Fruit fly (Drosophila melanogaster) whole organism, embryonic: ENCODE measurements around the gene Vm26Ab.

ENCODE experiments used
- BEAF-32 ChIP-seq: fragments of 200-800 bp; sonication (Bioruptor generic); optimal IDR thresholded peaks from 3 replicates; lab custom pipeline; 2017; ENCODE audit warnings: missing biosample characterization, missing genetic modification characterization, mild to moderate bottlenecking, moderate library complexity, missing genetic modification reagents
- BtbVII ChIP-seq: fragments of 200-800 bp; sonication (Bioruptor generic); optimal IDR thresholded peaks from 3 replicates; lab custom pipeline; 2017; ENCODE audit warnings: missing biosample characterization, mild to moderate bottlenecking, missing genetic modification characterization
- CG10147 ChIP-seq: fragments of 200-800 bp; sonication (Bioruptor generic); optimal IDR thresholded peaks from 2 replicates; lab custom pipeline; 2019; ENCODE audit warnings: missing biosample characterization, mild to moderate bottlenecking, missing genetic modification characterization, moderate library complexity
- CG10267 ChIP-seq: fragments of 200-800 bp; sonication (Bioruptor generic); optimal IDR thresholded peaks from 2 replicates; lab custom pipeline; 2018; ENCODE audit warnings: missing biosample characterization, mild to moderate bottlenecking, missing genetic modification characterization, moderate library complexity
- CG15011 ChIP-seq: fragments of 200-800 bp; sonication (Bioruptor generic); optimal IDR thresholded peaks from 3 replicates; lab custom pipeline; 2018; ENCODE audit warnings: missing biosample characterization, mild to moderate bottlenecking, missing genetic modification characterization
- CG1529 ChIP-seq: fragments of 200-800 bp; sonication (Bioruptor generic); optimal IDR thresholded peaks from 3 replicates; lab custom pipeline; 2018; ENCODE audit warnings: missing biosample characterization, missing genetic modification characterization
- CG15514 ChIP-seq: fragments of 200-800 bp; sonication (Bioruptor generic); optimal IDR thresholded peaks from 3 replicates; lab custom pipeline; 2017; ENCODE audit warnings: missing biosample characterization, missing genetic modification characterization, mild to moderate bottlenecking, moderate library complexity, missing genetic modification reagents
- CG15696 ChIP-seq: fragments of 200-800 bp; sonication (Bioruptor generic); optimal IDR thresholded peaks from 2 replicates; lab custom pipeline; 2019; ENCODE audit warnings: missing biosample characterization, mild to moderate bottlenecking, missing genetic modification characterization, moderate library complexity
- CG1603 ChIP-seq: fragments of 200-800 bp; sonication (Bioruptor generic); optimal IDR thresholded peaks from 2 replicates; lab custom pipeline; 2019; ENCODE audit warnings: missing biosample characterization, mild to moderate bottlenecking, missing genetic modification characterization, moderate library complexity
- CG17568 ChIP-seq: fragments of 200-800 bp; sonication (Bioruptor generic); optimal IDR thresholded peaks from 2 replicates; lab custom pipeline; 2018; ENCODE audit warnings: missing biosample characterization, mild to moderate bottlenecking, missing genetic modification characterization, moderate library complexity
- CG18011 ChIP-seq: fragments of 200-800 bp; sonication (Bioruptor generic); optimal IDR thresholded peaks from 2 replicates; lab custom pipeline; 2017; ENCODE audit warnings: missing biosample characterization, missing genetic modification characterization, mild to moderate bottlenecking, moderate library complexity, missing genotype
- CG2678 ChIP-seq: fragments of 200-800 bp; sonication (Bioruptor generic); optimal IDR thresholded peaks from 3 replicates; lab custom pipeline; 2019; ENCODE audit warnings: missing biosample characterization, mild to moderate bottlenecking, missing genetic modification characterization, moderate library complexity
- CG2712 ChIP-seq: fragments of 200-800 bp; optimal IDR thresholded peaks from 3 replicates; lab custom pipeline; 2019; ENCODE audit warnings: missing biosample characterization, mild to moderate bottlenecking, missing genetic modification characterization, moderate library complexity
- CG2875 ChIP-seq: fragments of 200-800 bp; sonication (Bioruptor generic); optimal IDR thresholded peaks from 2 replicates; lab custom pipeline; 2017; ENCODE audit warnings: missing biosample characterization, mild to moderate bottlenecking, missing genetic modification characterization, missing genetic modification reagents
- CG34224 ChIP-seq: fragments of 200-800 bp; sonication (Bioruptor generic); IDR thresholded peaks from 3 replicates; pipeline ENCODE4 v1.3.6; 2022; ENCODE audit warnings: missing biosample characterization, missing genetic modification characterization; ENCODE audit not compliant: partially characterized antibody
- CG7928 ChIP-seq: fragments of 200-800 bp; sonication (Bioruptor generic); optimal IDR thresholded peaks from 2 replicates; lab custom pipeline; 2017; ENCODE audit warnings: missing biosample characterization, mild to moderate bottlenecking, missing genetic modification characterization
- CG7987 ChIP-seq: fragments of 200-800 bp; sonication (Bioruptor generic); optimal IDR thresholded peaks from 2 replicates; lab custom pipeline; 2018; ENCODE audit warnings: missing biosample characterization, mild to moderate bottlenecking, missing genetic modification characterization, moderate library complexity
- CG8944 ChIP-seq: fragments of 200-800 bp; sonication (Bioruptor generic); optimal IDR thresholded peaks from 3 replicates; lab custom pipeline; 2016; ENCODE audit warnings: missing biosample characterization, missing genetic modification characterization
- CG9609 ChIP-seq: fragments of 200-800 bp; sonication (Bioruptor generic); optimal IDR thresholded peaks from 3 replicates; lab custom pipeline; 2016; ENCODE audit warnings: missing biosample characterization, missing genetic modification characterization
- D19A ChIP-seq: fragments of 200-800 bp; optimal IDR thresholded peaks from 3 replicates; lab custom pipeline; 2019; ENCODE audit warnings: missing biosample characterization, mild to moderate bottlenecking, missing genetic modification characterization, moderate library complexity
- Deaf1 ChIP-seq: fragments of 200-800 bp; optimal IDR thresholded peaks from 3 replicates; lab custom pipeline; 2019; ENCODE audit warnings: missing biosample characterization, mild to moderate bottlenecking, missing genetic modification characterization, moderate library complexity
- Drgx ChIP-seq: fragments of 200-800 bp; sonication (Bioruptor generic); IDR thresholded peaks from 2 replicates; pipeline ENCODE4 v1.3.6; 2022; ENCODE audit warnings: missing biosample characterization, missing genetic modification characterization
- Ets97D ChIP-seq: fragments of 200-800 bp; sonication (Bioruptor generic); optimal IDR thresholded peaks from 3 replicates; lab custom pipeline; 2016; ENCODE audit warnings: missing biosample characterization, missing genetic modification characterization
- Fer3 ChIP-seq: fragments of 200-800 bp; sonication (Bioruptor generic); optimal IDR thresholded peaks from 2 replicates; lab custom pipeline; 2018; ENCODE audit warnings: missing biosample characterization, mild to moderate bottlenecking, missing genetic modification characterization, moderate library complexity
- Hr3 ChIP-seq: fragments of 200-800 bp; sonication (Bioruptor generic); optimal IDR thresholded peaks from 3 replicates; lab custom pipeline; 2016; ENCODE audit warnings: missing biosample characterization, missing genetic modification characterization
- Max ChIP-seq: fragments of 200-800 bp; sonication (Bioruptor generic); optimal IDR thresholded peaks from 2 replicates; lab custom pipeline; 2016; ENCODE audit warnings: missing biosample characterization, mild to moderate bottlenecking, missing genetic modification characterization
- Myb ChIP-seq: fragments of 200-800 bp; sonication (Bioruptor generic); optimal IDR thresholded peaks from 2 replicates; lab custom pipeline; 2016; ENCODE audit warnings: missing biosample characterization, missing genetic modification characterization
- NfI ChIP-seq: fragments of 200-800 bp; sonication (Bioruptor generic); optimal IDR thresholded peaks from 3 replicates; lab custom pipeline; 2018; ENCODE audit warnings: missing biosample characterization, mild to moderate bottlenecking, missing genetic modification characterization, moderate library complexity
- Pdp1 ChIP-seq, 2 experiments: fragments of 200-800 bp; sonication (Bioruptor generic); optimal IDR thresholded peaks; 3 replicates each; lab custom pipeline; 2016; ENCODE audit warnings: missing biosample characterization in 2 of 2, missing genetic modification characterization in 2 of 2, mild to moderate bottlenecking in 1 of 2, moderate library complexity in 1 of 2
- Stat92E ChIP-seq, 3 experiments: fragments of >200 bp in 2 of 3; fragments of 200-800 bp in 1 of 3; sonication (Bioruptor generic) in 1 of 3; optimal IDR thresholded peaks; 2 replicates each; lab custom pipeline; 2017 to 2019; ENCODE audit warnings: missing biosample characterization in 3 of 3, missing genetic modification characterization in 3 of 3, mild to moderate bottlenecking in 1 of 3, moderate library complexity in 1 of 3
- abd-A ChIP-seq: fragments of 200-800 bp; sonication (Bioruptor generic); optimal IDR thresholded peaks from 3 replicates; lab custom pipeline; 2019; ENCODE audit warnings: missing biosample characterization, mild to moderate bottlenecking, missing genetic modification characterization, moderate library complexity
- bcd ChIP-seq: fragments of 200-800 bp; sonication (Bioruptor generic); optimal IDR thresholded peaks from 2 replicates; lab custom pipeline; 2017; ENCODE audit warnings: missing biosample characterization, mild to moderate bottlenecking, missing genetic modification characterization
- caup ChIP-seq: fragments of 200-800 bp; sonication (Bioruptor generic); optimal IDR thresholded peaks from 3 replicates; lab custom pipeline; 2017; ENCODE audit warnings: missing biosample characterization, mild to moderate bottlenecking, missing genetic modification characterization, moderate library complexity; ENCODE audit not compliant: severe bottlenecking
- dmrt99B ChIP-seq: fragments of 200-800 bp; sonication (Bioruptor generic); optimal IDR thresholded peaks from 2 replicates; lab custom pipeline; 2018; ENCODE audit warnings: missing biosample characterization, mild to moderate bottlenecking, missing genetic modification characterization, moderate library complexity
- grn ChIP-seq: fragments of 200-800 bp; sonication (Bioruptor generic); optimal IDR thresholded peaks from 3 replicates; lab custom pipeline; 2017; ENCODE audit warnings: missing biosample characterization, missing genetic modification characterization
- jing ChIP-seq: fragments of 200-800 bp; sonication (Bioruptor generic); optimal IDR thresholded peaks from 2 replicates; lab custom pipeline; 2018; ENCODE audit warnings: missing biosample characterization, mild to moderate bottlenecking, missing genetic modification characterization
- lab ChIP-seq: fragments of 200-800 bp; sonication (Bioruptor generic); optimal IDR thresholded peaks from 3 replicates; lab custom pipeline; 2017; ENCODE audit warnings: missing biosample characterization, missing genetic modification characterization, mild to moderate bottlenecking, moderate library complexity, missing genetic modification reagents
- lmd ChIP-seq: fragments of 200-800 bp; sonication (Bioruptor generic); IDR thresholded peaks from 2 replicates; pipeline ENCODE4 v1.3.6; 2022; ENCODE audit warnings: missing biosample characterization, missing genetic modification characterization
- org-1 ChIP-seq: fragments of 200-800 bp; sonication (Bioruptor generic); optimal IDR thresholded peaks from 2 replicates; lab custom pipeline; 2017; ENCODE audit warnings: missing biosample characterization, missing genetic modification characterization
- pita ChIP-seq: fragments of 200-800 bp; sonication (Bioruptor generic); optimal IDR thresholded peaks from 2 replicates; lab custom pipeline; 2017; ENCODE audit warnings: missing biosample characterization, mild to moderate bottlenecking, missing genetic modification characterization
- pzg ChIP-seq: fragments of 200-800 bp; sonication (Bioruptor generic); optimal IDR thresholded peaks from 3 replicates; lab custom pipeline; 2018; ENCODE audit warnings: missing biosample characterization, mild to moderate bottlenecking, missing genetic modification characterization, moderate library complexity
- run ChIP-seq: fragments of 200-800 bp; sonication (Bioruptor generic); optimal IDR thresholded peaks from 3 replicates; lab custom pipeline; 2018; ENCODE audit warnings: missing biosample characterization, mild to moderate bottlenecking, missing genetic modification characterization
- shn ChIP-seq: fragments of 200-800 bp; sonication (Bioruptor generic); optimal IDR thresholded peaks from 3 replicates; lab custom pipeline; 2016; ENCODE audit warnings: missing biosample characterization, missing genetic modification characterization
- vnd ChIP-seq: fragments of 200-800 bp; sonication (Bioruptor generic); IDR thresholded peaks from 3 replicates; pipeline ENCODE4 v1.3.6; 2022; ENCODE audit warnings: missing biosample characterization, missing genetic modification characterization; ENCODE audit not compliant: partially characterized antibody
- wek ChIP-seq: fragments of 200-800 bp; sonication (Bioruptor generic); optimal IDR thresholded peaks from 3 replicates; lab custom pipeline; 2018; ENCODE audit warnings: missing biosample characterization, mild to moderate bottlenecking, missing genetic modification characterization, moderate library complexity
- wor ChIP-seq: fragments of 200-800 bp; sonication (Bioruptor generic); IDR thresholded peaks from 2 replicates; pipeline ENCODE4 v1.3.6; 2022; ENCODE audit warnings: missing biosample characterization, missing genetic modification characterization

Gene Vm26Ab

dm6 chr2L:5981433-5982333 lies 24.9 kb downstream of the Vm26Ab start, which contains the start of gene eIF4A (continued):
- TF ChIP-seq CG17568 (GFP tag; lab: Kevin White, UChicago) (peak; percentile 47), CG9609 (peak; percentile 18), CG15011 (GFP tag; lab: Kevin White, UChicago) (peak; percentile 23), lab (GFP tag; lab: Kevin White, UChicago) (peak; percentile 18), Pdp1 (GFP tag; optimal IDR thresholded peaks at IDR 0.05; lab: Kevin White, UChicago) (peak in 1 of 2 experiments; percentile 40), Ets97D (GFP tag; lab: Kevin White, UChicago) (peak; percentile 96), BtbVII (GFP tag; lab: Kevin White, UChicago) (peak; percentile 16), CG7928 (GFP tag; lab: Kevin White, UChicago) (peak; percentile 96), bcd (peak; percentile 42), NfI (GFP tag; lab: Kevin White, UChicago) (peak; percentile 56), wor (GFP tag; lab: Robert Waterston, UW) (no peak), CG18011 (no peak), Fer3 (tag; lab: Kevin White, UChicago) (peak; percentile 48), run (no peak), grn (GFP tag; lab: Kevin White, UChicago) (no peak), Deaf1 (tag; lab: Kevin White, UChicago) (no peak), CG15696 (tag; lab: Kevin White, UChicago) (peak; percentile 12), pzg (GFP tag; lab: Kevin White, UChicago) (peak; percentile 71), wek (peak; percentile 38), CG2712 (tag; lab: Kevin White, UChicago) (peak; percentile 55), CG8944 (GFP tag; lab: Kevin White, UChicago) (no peak), CG15514 (GFP tag; lab: Kevin White, UChicago) (peak; percentile 41), pita (GFP tag; lab: Kevin White, UChicago) (peak; percentile 66), Stat92E (GFP tag; optimal IDR thresholded peaks at IDR 0.05; lab: Kevin White, UChicago) (peak in 1 of 3 experiments; percentile 2), abd-A (tag; lab: Kevin White, UChicago) (peak; percentile 0), D19A (no peak), CG10147 (GFP tag; lab: Kevin White, UChicago) (peak; percentile 15), Myb (GFP tag; lab: Kevin White, UChicago) (peak; percentile 19), shn (GFP tag; lab: Kevin White, UChicago) (no peak), jing (GFP tag; lab: Kevin White, UChicago) (no peak), BEAF-32 (GFP tag; lab: Kevin White, UChicago) (peak; percentile 96), CG34224 (no peak), lmd (GFP tag; lab: Robert Waterston, UW) (no peak), Drgx (no peak), caup (GFP tag; lab: Kevin White, UChicago) (peak; percentile 67), CG10267 (tag; lab: Kevin White, UChicago) (peak; percentile 38), CG7987 (GFP tag; lab: Kevin White, UChicago) (peak; percentile 41), CG1529 (peak; percentile 0), CG2678 (tag; lab: Kevin White, UChicago) (peak; percentile 15), CG1603 (peak; percentile 66), Max (peak; percentile 50), CG2875 (peak; percentile 32), Hr3 (no peak), vnd (GFP tag; lab: Robert Waterston, UW) (no peak), org-1 (peak; percentile 16), dmrt99B (tag; lab: Kevin White, UChicago) (no peak)
